Worm (Caenorhabditis elegans) whole organism, L4 larva: ENCODE data around the gene gcy-32.

ENCODE experiments used
- F37D6.2 ChIP-seq: sonication (generic microtip); optimal IDR thresholded peaks from 2 replicates; lab custom pipeline; 2016; ENCODE audit warnings: mild to moderate bottlenecking, missing genetic modification characterization, missing compliant biosample characterization
- F44E2.7 ChIP-seq: fragments of 200-800 bp; sonication (Bioruptor generic); IDR thresholded peaks from 2 replicates; pipeline ENCODE4 v2.1.2; 2022; ENCODE audit warnings: missing genetic modification characterization, missing compliant biosample characterization
- R02D3.7 ChIP-seq: fragments of 150-350 bp; sonication (generic microtip); optimal IDR thresholded peaks from 3 replicates; lab custom pipeline; 2014; ENCODE audit warnings: missing biosample characterization, missing genetic modification characterization
- Y5F2A.4 ChIP-seq: fragments of 200-800 bp; sonication (Bioruptor generic); optimal IDR thresholded peaks from 2 replicates; lab custom pipeline; 2018; ENCODE audit warnings: mild to moderate bottlenecking, missing genetic modification characterization, missing compliant biosample characterization
- ZK546.5 ChIP-seq, 2 experiments: sonication (generic microtip); optimal IDR thresholded peaks; 2 replicates each; lab custom pipeline; 2017; ENCODE audit warnings: missing biosample characterization in 2 of 2, missing genetic modification characterization in 2 of 2
- aha-1 ChIP-seq: fragments of 150-350 bp; peaks from one replicate; lab custom pipeline; 2014; ENCODE audit warnings: missing biosample characterization, missing genetic modification characterization
- attf-4 ChIP-seq: sonication (generic microtip); optimal IDR thresholded peaks from 3 replicates; lab custom pipeline; 2017; ENCODE audit warnings: missing biosample characterization, missing genetic modification characterization
- ceh-28 ChIP-seq: fragments of 150-350 bp; optimal IDR thresholded peaks from 2 replicates; lab custom pipeline; 2014; ENCODE audit warnings: missing biosample characterization, missing genetic modification reagents, missing genetic modification characterization
- ceh-62 ChIP-seq: sonication (generic microtip); optimal IDR thresholded peaks from 2 replicates; lab custom pipeline; 2017; ENCODE audit warnings: missing biosample characterization, missing genetic modification characterization
- ces-1 ChIP-seq: fragments of 150-350 bp; sonication (generic microtip); optimal IDR thresholded peaks from 4 replicates; lab custom pipeline; 2014; ENCODE audit warnings: missing biosample characterization, missing genetic modification reagents, missing genetic modification characterization
- ctbp-1 ChIP-seq: fragments of 200-800 bp; sonication (Bioruptor generic); IDR thresholded peaks from 2 replicates; pipeline ENCODE4 v1.3.6; 2022; ENCODE audit warnings: missing genetic modification reagents, missing genetic modification characterization, missing compliant biosample characterization
- dmd-8 ChIP-seq: fragments of 200-800 bp; sonication (Bioruptor generic); IDR thresholded peaks from 2 replicates; pipeline ENCODE4 v1.3.6; 2022; ENCODE audit warnings: missing genetic modification characterization, missing compliant biosample characterization
- dpl-1 ChIP-seq: fragments of 150-350 bp; optimal IDR thresholded peaks from 2 replicates; lab custom pipeline; 2014; ENCODE audit warnings: missing biosample characterization, missing genetic modification reagents, missing genetic modification characterization
- egl-27 ChIP-seq: sonication (generic microtip); optimal IDR thresholded peaks from 3 replicates; lab custom pipeline; 2017; ENCODE audit warnings: missing biosample characterization, missing genetic modification reagents, missing genetic modification characterization
- gei-8 ChIP-seq: fragments of 200-800 bp; sonication (Bioruptor generic); optimal IDR thresholded peaks from 2 replicates; lab custom pipeline; 2018; ENCODE audit warnings: mild to moderate bottlenecking, missing genetic modification characterization, missing compliant biosample characterization
- hlh-30 ChIP-seq: sonication (generic microtip); optimal IDR thresholded peaks from 2 replicates; lab custom pipeline; 2017; ENCODE audit warnings: antibody characterized with exemption, mild to moderate bottlenecking, missing genetic modification characterization, missing compliant biosample characterization; ENCODE audit not compliant: insufficient read depth
- hmg-1.1 ChIP-seq: fragments of 200-800 bp; sonication (Bioruptor generic); IDR thresholded peaks from 2 replicates; pipeline ENCODE4 v1.3.6; 2022; ENCODE audit warnings: missing genetic modification reagents, missing genetic modification characterization, missing compliant biosample characterization
- lim-7 ChIP-seq: fragments of 200-800 bp; sonication (Bioruptor generic); IDR thresholded peaks from 2 replicates; pipeline ENCODE4 v1.3.6; 2022; ENCODE audit warnings: missing genetic modification characterization, missing compliant biosample characterization
- lin-1 ChIP-seq: fragments of 200-800 bp; sonication (Bioruptor generic); IDR thresholded peaks from 2 replicates; pipeline ENCODE4 v1.3.6; 2022; ENCODE audit warnings: missing genetic modification reagents, missing genetic modification characterization, missing compliant biosample characterization
- lin-13 ChIP-seq: fragments of 150-350 bp; optimal IDR thresholded peaks from 2 replicates; lab custom pipeline; 2014; ENCODE audit warnings: missing biosample characterization, missing genetic modification reagents, missing genetic modification characterization
- lin-15B ChIP-seq: fragments of 150-350 bp; sonication (generic microtip); optimal IDR thresholded peaks from 3 replicates; lab custom pipeline; 2014; ENCODE audit warnings: missing biosample characterization, missing genetic modification characterization
- lin-38 ChIP-seq: fragments of 200-800 bp; sonication (Bioruptor generic); IDR thresholded peaks from 2 replicates; pipeline ENCODE4 v1.3.6; 2022; ENCODE audit warnings: missing genetic modification reagents, missing genetic modification characterization, missing compliant biosample characterization
- lsy-2 ChIP-seq, 2 experiments: fragments of 150-350 bp in 1 of 2; sonication (generic microtip) in 1 of 2; optimal IDR thresholded peaks; 2 replicates each; lab custom pipeline; 2014 to 2017; ENCODE audit warnings: missing biosample characterization in 2 of 2, missing genetic modification characterization in 2 of 2
- madf-5 ChIP-seq, 2 experiments: fragments of 200-800 bp; sonication (Bioruptor generic); IDR thresholded peaks; 2 replicates each; pipeline ENCODE4 v1.3.6; 2022; ENCODE audit warnings: missing compliant biosample characterization in 2 of 2, missing genetic modification characterization in 2 of 2
- madf-9 ChIP-seq: fragments of 200-800 bp; sonication (Bioruptor generic); conservative IDR thresholded peaks from 2 replicates; pipeline ENCODE4 v1.3.6; 2022; ENCODE audit warnings: missing genetic modification reagents, missing genetic modification characterization, missing compliant biosample characterization
- mdl-1 ChIP-seq, 2 experiments: fragments of 150-350 bp in 1 of 2; sonication (generic microtip) in 1 of 2; optimal IDR thresholded peaks; 2 replicates each; lab custom pipeline; 2014 to 2017; ENCODE audit warnings: missing biosample characterization in 2 of 2, missing genetic modification characterization in 2 of 2
- mxl-3 ChIP-seq: fragments of 200-800 bp; sonication (Bioruptor generic); optimal IDR thresholded peaks from 2 replicates; lab custom pipeline; 2018; ENCODE audit warnings: mild to moderate bottlenecking, missing genetic modification characterization, missing compliant biosample characterization
- nhr-102 ChIP-seq: sonication (generic microtip); optimal IDR thresholded peaks from 2 replicates; lab custom pipeline; 2016; ENCODE audit warnings: mild to moderate bottlenecking, missing genetic modification characterization, moderate library complexity, missing compliant biosample characterization
- nhr-11 ChIP-seq: fragments of 150-350 bp; optimal IDR thresholded peaks from 2 replicates; lab custom pipeline; 2014; ENCODE audit warnings: missing biosample characterization, missing genetic modification characterization
- nhr-25 ChIP-seq: sonication (generic microtip); optimal IDR thresholded peaks from 2 replicates; lab custom pipeline; 2017; ENCODE audit warnings: missing genetic modification characterization, mild to moderate bottlenecking, missing compliant biosample characterization, antibody characterized with exemption, moderate library complexity, borderline replicate concordance; ENCODE audit not compliant: insufficient read depth
- nhr-28 ChIP-seq: fragments of 150-350 bp; optimal IDR thresholded peaks from 2 replicates; lab custom pipeline; 2014; ENCODE audit warnings: missing biosample characterization, missing genetic modification characterization
- nhr-42 ChIP-seq: fragments of 200-800 bp; sonication (Bioruptor generic); IDR thresholded peaks from 2 replicates; pipeline ENCODE4 v1.3.6; 2022; ENCODE audit warnings: missing genetic modification characterization, missing compliant biosample characterization
- nhr-6 ChIP-seq: fragments of 150-350 bp; optimal IDR thresholded peaks from 2 replicates; lab custom pipeline; 2014; ENCODE audit warnings: missing biosample characterization, missing genetic modification characterization
- nhr-77 ChIP-seq: fragments of 150-350 bp; optimal IDR thresholded peaks from 2 replicates; lab custom pipeline; 2014; ENCODE audit warnings: missing biosample characterization, missing genetic modification characterization
- snpc-4 ChIP-seq: fragments of 150-350 bp; optimal IDR thresholded peaks from 2 replicates; lab custom pipeline; 2014; ENCODE audit warnings: missing biosample characterization, missing genetic modification characterization
- tra-1 ChIP-seq: fragments of 200-800 bp; sonication (Bioruptor generic); IDR thresholded peaks from 2 replicates; pipeline ENCODE4 v1.3.6; 2022; ENCODE audit warnings: missing genetic modification reagents, missing genetic modification characterization, missing compliant biosample characterization
- unc-39 ChIP-seq: sonication (generic microtip); optimal IDR thresholded peaks from 2 replicates; lab custom pipeline; 2017; ENCODE audit warnings: missing biosample characterization, missing genetic modification characterization
- zfp-2 ChIP-seq: sonication (generic microtip); optimal IDR thresholded peaks from 2 replicates; lab custom pipeline; 2016; ENCODE audit warnings: mild to moderate bottlenecking, missing genetic modification characterization, missing compliant biosample characterization
- zip-11 ChIP-seq: fragments of 200-800 bp; sonication (Bioruptor generic); IDR thresholded peaks from 2 replicates; pipeline ENCODE4 v1.3.6; 2022; ENCODE audit warnings: missing genetic modification characterization, missing compliant biosample characterization
- ztf-7 ChIP-seq: fragments of 150-350 bp; optimal IDR thresholded peaks from 2 replicates; lab custom pipeline; 2014; ENCODE audit warnings: missing biosample characterization, missing genetic modification characterization

gcy-32 gene

ce11 chrV:13946385-13947019 is 31.2 kb upstream of the gcy-32 start, which contains the start of the genes srx-10 and clec-226:
Gene srx-10 (minus strand): TSS chrV:13946485.
Gene clec-226 (plus strand): TSS chrV:13946969.
- TF ChIP-seq lsy-2 (tag; optimal IDR thresholded peaks at IDR 0.05; lab: Kevin White, UChicago) (no peak), lin-15B (tag; lab: Kevin White, UChicago) (no peak), ctbp-1 (no peak), nhr-102 (tag; lab: Kevin White, UChicago) (no peak), attf-4 (tag; lab: Kevin White, UChicago) (no peak), snpc-4 (tag; lab: Kevin White, UChicago) (no peak), nhr-77 (tag; lab: Kevin White, UChicago) (no peak), ZK546.5 (tag; optimal IDR thresholded peaks at IDR 0.05; lab: Kevin White, UChicago) (no peak), ceh-28 (tag; lab: Kevin White, UChicago) (no peak), unc-39 (no peak), ces-1 (no peak), mdl-1 (tag; optimal IDR thresholded peaks at IDR 0.05; lab: Kevin White, UChicago) (no peak), nhr-6 (tag; lab: Kevin White, UChicago) (no peak), F44E2.7 (GFP tag; lab: Robert Waterston, UW) (no peak), tra-1 (no peak), madf-5 (GFP tag; IDR thresholded peaks at IDR 0.05; lab: Robert Waterston, UW) (no peak)

DNA sequence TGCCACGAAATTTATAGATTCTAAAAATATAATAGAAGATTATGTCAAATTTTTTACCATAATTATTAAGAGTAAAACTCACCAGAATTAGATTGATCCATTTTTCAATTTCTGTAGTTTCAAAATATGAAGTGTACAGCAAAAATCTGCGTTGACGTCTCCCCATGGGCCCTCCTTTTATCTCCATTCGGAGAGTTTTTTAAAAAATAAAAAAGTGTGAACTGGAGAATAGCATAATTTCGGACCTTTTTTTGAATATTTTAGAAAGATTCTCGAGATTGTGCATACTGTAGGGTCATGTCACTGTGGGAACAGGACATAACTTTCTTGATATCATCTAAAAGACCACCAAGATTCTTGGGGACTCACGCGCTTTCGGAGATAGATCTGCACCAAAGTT is 26.8 kb upstream of the gcy-32 start, which contains the start of gene dpr-1:
Gene dpr-1, minus strand, starts transcription at position 101 of the 400 bp plus-strand sequence.
- TF ChIP-seq dmd-8 (GFP tag; lab: Robert Waterston, UW) (no peak), mxl-3 (no peak), lim-7 (GFP tag; lab: Robert Waterston, UW) (no peak), F37D6.2 (no peak), ceh-62 (tag; lab: Kevin White, UChicago) (no peak), nhr-25 (no peak), dpl-1 (GFP tag; lab: Kevin White, UChicago) (no peak), lin-13 (GFP tag; lab: Kevin White, UChicago) (no peak), lin-1 (GFP tag; lab: Robert Waterston, UW) (no peak), nhr-6 (tag; lab: Kevin White, UChicago) (no peak), madf-9 (GFP tag; lab: Robert Waterston, UW) (no peak), aha-1 (tag; lab: Kevin White, UChicago) (no peak), lin-38 (no peak), ztf-7 (tag; lab: Kevin White, UChicago) (no peak), hmg-1.1 (no peak), Y5F2A.4 (GFP tag; lab: Kevin White, UChicago) (no peak), zfp-2 (tag; lab: Kevin White, UChicago) (no peak), gei-8 (no peak), nhr-42 (GFP tag; lab: Robert Waterston, UW) (no peak), egl-27 (no peak)

DNA sequence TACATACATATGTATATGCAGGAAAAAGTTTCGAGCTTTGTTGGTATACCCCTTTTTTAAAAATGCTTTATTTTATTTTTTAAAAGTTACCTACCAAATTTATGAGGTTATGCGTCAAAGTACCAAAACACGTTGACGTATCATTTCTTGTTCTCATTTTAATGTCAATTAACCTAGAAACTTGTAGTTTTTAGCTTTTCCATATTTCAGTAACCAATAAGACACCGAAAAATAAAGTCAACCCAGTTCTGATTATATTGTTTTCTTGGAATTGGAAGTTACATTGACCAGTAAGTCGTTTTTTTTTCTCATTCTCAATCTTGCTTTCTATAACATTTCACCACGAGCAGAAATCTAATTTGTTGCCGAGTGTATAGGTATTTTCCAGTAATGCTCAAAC is 21.6 kb upstream of the gcy-32 start, which contains the start of gene srw-145:
Gene srw-145, plus strand, starts transcription at position 301 of the 400 bp plus-strand sequence.
- TF ChIP-seq aha-1 (tag; lab: Kevin White, UChicago) (peak; percentile 41), nhr-11 (tag; lab: Kevin White, UChicago) (peak; percentile 6), R02D3.7 (tag; lab: Kevin White, UChicago) (no peak)

DNA sequence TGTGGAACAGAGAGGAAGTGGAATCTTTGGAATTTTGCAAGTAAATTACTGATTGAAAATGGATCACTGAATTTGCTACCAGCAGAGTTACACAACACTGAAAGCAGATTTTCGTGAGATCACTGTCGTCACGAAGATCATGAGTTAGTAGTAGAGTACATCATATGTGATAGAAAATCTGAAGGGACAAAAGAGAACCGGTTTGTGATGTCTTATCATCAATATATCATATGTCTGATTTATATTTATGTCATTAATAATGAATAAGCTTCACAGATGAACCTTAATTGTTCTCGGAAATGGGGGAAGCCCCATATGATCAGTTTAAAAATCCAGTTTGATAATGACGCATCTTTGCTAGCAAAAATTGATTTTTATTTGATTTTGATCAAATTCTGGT is 20.8 kb upstream of the gcy-32 start:
- TF ChIP-seq zip-11 (GFP tag; lab: Robert Waterston, UW) (no peak), aha-1 (tag; lab: Kevin White, UChicago) (peak; percentile 23), mdl-1 (tag; optimal IDR thresholded peaks at IDR 0.05; lab: Kevin White, UChicago) (peak in 1 of 2 experiments; percentile 44), hlh-30 (tag; lab: Kevin White, UChicago) (peak; percentile 70), nhr-28 (tag; lab: Kevin White, UChicago) (peak; percentile 33)
- TF ChIP-seq, all 104 proteins: peak for 4
